Worm (Caenorhabditis elegans) whole organism, L4 larva: ENCODE results near the gene sdz-10.

ENCODE experiments used
- F44E2.7 ChIP-seq: fragments of 200-800 bp; sonication (Bioruptor generic); IDR thresholded peaks from 2 replicates; pipeline ENCODE4 v2.1.2; 2022; ENCODE audit warnings: missing genetic modification characterization, missing compliant biosample characterization
- aly-2 ChIP-seq: sonication (generic microtip); optimal IDR thresholded peaks from 2 replicates; lab custom pipeline; 2018; ENCODE audit warnings: missing biosample characterization, missing genetic modification characterization
- ama-1 ChIP-seq: fragments of 150-350 bp; optimal IDR thresholded peaks from 2 replicates; lab custom pipeline; 2014; ENCODE audit warnings: inconsistent platforms, mixed read lengths
- lin-15B ChIP-seq: fragments of 150-350 bp; sonication (generic microtip); optimal IDR thresholded peaks from 3 replicates; lab custom pipeline; 2014; ENCODE audit warnings: missing biosample characterization, missing genetic modification characterization
- mxl-3 ChIP-seq: fragments of 200-800 bp; sonication (Bioruptor generic); optimal IDR thresholded peaks from 2 replicates; lab custom pipeline; 2018; ENCODE audit warnings: mild to moderate bottlenecking, missing genetic modification characterization, missing compliant biosample characterization
- nhr-6 ChIP-seq: fragments of 150-350 bp; optimal IDR thresholded peaks from 2 replicates; lab custom pipeline; 2014; ENCODE audit warnings: missing biosample characterization, missing genetic modification characterization
- zag-1 ChIP-seq: fragments of 150-350 bp; optimal IDR thresholded peaks from 2 replicates; lab custom pipeline; 2014; ENCODE audit warnings: missing biosample characterization, missing genetic modification characterization

DNA sequence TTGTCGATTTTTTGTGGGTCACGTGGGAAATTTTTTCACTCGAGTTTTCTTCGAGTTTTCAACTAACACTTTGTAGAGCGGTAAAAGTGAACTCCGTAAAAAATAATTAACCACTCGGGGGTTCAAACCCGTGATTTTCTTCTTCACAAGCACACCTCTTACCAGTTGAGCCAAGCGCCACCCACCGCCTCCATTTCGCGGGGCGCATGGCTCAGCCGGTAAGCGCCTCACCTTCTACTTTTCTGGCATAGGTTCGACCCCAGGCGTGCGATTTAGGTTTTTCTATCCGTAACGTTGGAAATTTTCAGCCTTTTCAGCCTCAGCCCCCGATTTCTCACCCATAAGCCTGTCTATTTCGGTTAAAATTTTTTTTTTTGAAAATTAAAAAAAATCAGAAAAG is 50.1 kb downstream of the sdz-10 start:
- TF ChIP-seq zag-1 (no peak), ama-1 (no peak), F44E2.7 (GFP tag; lab: Robert Waterston, UW) (no peak), mxl-3 (GFP tag; lab: Kevin White, UChicago) (no peak), aly-2 (tag; lab: Kevin White, UChicago) (no peak), lin-15B (tag; lab: Kevin White, UChicago) (no peak), nhr-6 (tag; lab: Kevin White, UChicago) (no peak)
